Worm (Caenorhabditis elegans) whole organism, young adult: Measurements from ENCODE around the gene pqn-25.
A peak's percentile ranks its signal among the peaks of the same experiment; 100 is the strongest.

Experiments used
- B0035.1 ChIP-seq: sonication (generic microtip); optimal IDR thresholded peaks from 2 replicates; lab custom pipeline; 2016; ENCODE audit warnings: missing genetic modification characterization, mild to moderate bottlenecking, missing compliant biosample characterization, missing genotype, missing genetic modification reagents
- C06A6.2 ChIP-seq: fragments of 200-800 bp; sonication (Bioruptor generic); conservative IDR thresholded peaks from 2 replicates; pipeline ENCODE4 v1.3.6; 2022; ENCODE audit warnings: missing genetic modification characterization, missing compliant biosample characterization
- F10E7.11 ChIP-seq: sonication (generic microtip); optimal IDR thresholded peaks from 2 replicates; lab custom pipeline; 2017; ENCODE audit warnings: mild to moderate bottlenecking, missing genetic modification characterization, moderate library complexity, missing compliant biosample characterization
- F22D6.2 ChIP-seq: sonication (generic microtip); optimal IDR thresholded peaks from 2 replicates; lab custom pipeline; 2016; ENCODE audit warnings: mild to moderate bottlenecking, missing genetic modification characterization, missing compliant biosample characterization
- F33H1.4 ChIP-seq: fragments of 200-800 bp; sonication (Bioruptor generic); IDR thresholded peaks from 2 replicates; pipeline ENCODE4 v1.3.6; 2022; ENCODE audit warnings: missing genetic modification reagents, missing genetic modification characterization, missing compliant biosample characterization
- F49E8.2 ChIP-seq: sonication (generic microtip); optimal IDR thresholded peaks from 3 replicates; lab custom pipeline; 2017; ENCODE audit warnings: missing genetic modification characterization, mild to moderate bottlenecking, missing compliant biosample characterization, antibody characterized with exemption, moderate library complexity; ENCODE audit not compliant: insufficient read depth
- F57C9.4 ChIP-seq: sonication (generic microtip); optimal IDR thresholded peaks from 2 replicates; lab custom pipeline; 2017; ENCODE audit warnings: mild to moderate bottlenecking, missing genetic modification characterization, missing compliant biosample characterization
- T26A5.8 ChIP-seq: sonication (generic microtip); optimal IDR thresholded peaks from 2 replicates; lab custom pipeline; 2016; ENCODE audit warnings: missing genetic modification characterization, missing compliant biosample characterization
- Y53G8AR.9 ChIP-seq: fragments of 200-800 bp; sonication (Bioruptor generic); conservative IDR thresholded peaks from 2 replicates; pipeline ENCODE4 v1.3.6; 2022; ENCODE audit warnings: missing genetic modification reagents, missing genetic modification characterization, missing compliant biosample characterization
- Y67H2A.10 ChIP-seq: fragments of 200-800 bp; sonication (Bioruptor generic); conservative IDR thresholded peaks from 2 replicates; pipeline ENCODE4 v1.3.6; 2022; ENCODE audit warnings: missing genetic modification reagents, missing genetic modification characterization, missing compliant biosample characterization
- ZK185.1 ChIP-seq: sonication (generic microtip); optimal IDR thresholded peaks from 2 replicates; lab custom pipeline; 2016; ENCODE audit warnings: mild to moderate bottlenecking, missing genetic modification characterization, missing compliant biosample characterization; ENCODE audit not compliant: poor library complexity, severe bottlenecking
- aptf-3 ChIP-seq: fragments of 200-800 bp; sonication (Bioruptor generic); IDR thresholded peaks from 2 replicates; pipeline ENCODE4 v1.3.6; 2022; ENCODE audit warnings: missing genetic modification characterization, missing compliant biosample characterization
- atf-7 ChIP-seq: sonication (generic microtip); optimal IDR thresholded peaks from 2 replicates; lab custom pipeline; 2017; ENCODE audit warnings: mild to moderate bottlenecking, missing genetic modification characterization, missing compliant biosample characterization
- athp-1 ChIP-seq: sonication (generic microtip); optimal IDR thresholded peaks from 2 replicates; lab custom pipeline; 2017; ENCODE audit warnings: mild to moderate bottlenecking, missing genetic modification characterization, missing compliant biosample characterization
- attf-3 ChIP-seq: fragments of 200-800 bp; sonication (Bioruptor generic); conservative IDR thresholded peaks from 2 replicates; pipeline ENCODE4 v1.3.6; 2022; ENCODE audit warnings: missing genetic modification reagents, missing genetic modification characterization, missing compliant biosample characterization
- attf-5 ChIP-seq: fragments of 200-800 bp; sonication (Bioruptor generic); optimal IDR thresholded peaks from 2 replicates; lab custom pipeline; 2018; ENCODE audit warnings: mild to moderate bottlenecking, missing genetic modification characterization, missing compliant biosample characterization
- bed-1 ChIP-seq: fragments of 200-800 bp; sonication (Bioruptor generic); IDR thresholded peaks from 2 replicates; pipeline ENCODE4 v1.3.6; 2022; ENCODE audit warnings: missing genetic modification reagents, missing genetic modification characterization, missing compliant biosample characterization
- bed-2 ChIP-seq: fragments of 200-800 bp; sonication (Bioruptor generic); IDR thresholded peaks from 2 replicates; pipeline ENCODE4 v1.3.6; 2022; ENCODE audit warnings: missing genetic modification reagents, missing genetic modification characterization, missing compliant biosample characterization
- ccch-3 ChIP-seq: fragments of 200-800 bp; sonication (Bioruptor generic); optimal IDR thresholded peaks from 2 replicates; lab custom pipeline; 2018; ENCODE audit warnings: mild to moderate bottlenecking, missing genetic modification characterization, missing compliant biosample characterization
- chd-7 ChIP-seq: sonication (generic microtip); optimal IDR thresholded peaks from 2 replicates; lab custom pipeline; 2016; ENCODE audit warnings: mild to moderate bottlenecking, missing genetic modification characterization, moderate library complexity, missing compliant biosample characterization
- efl-1 ChIP-seq: fragments of 150-350 bp; optimal IDR thresholded peaks from 2 replicates; lab custom pipeline; 2014; ENCODE audit warnings: missing biosample characterization, missing genetic modification reagents, missing genetic modification characterization
- egl-18 ChIP-seq: fragments of 200-800 bp; sonication (Bioruptor generic); IDR thresholded peaks from 2 replicates; pipeline ENCODE4 v1.3.6; 2022; ENCODE audit warnings: missing genetic modification reagents, missing genetic modification characterization, missing compliant biosample characterization
- ekl-4 ChIP-seq: fragments of 200-800 bp; sonication (Bioruptor generic); IDR thresholded peaks from 2 replicates; pipeline ENCODE4 v1.3.6; 2022; ENCODE audit warnings: missing genetic modification reagents, missing genetic modification characterization, missing compliant biosample characterization
- ets-4 ChIP-seq: fragments of 200-800 bp; sonication (Bioruptor generic); optimal IDR thresholded peaks from 2 replicates; lab custom pipeline; 2018; ENCODE audit warnings: mild to moderate bottlenecking, missing genetic modification characterization, missing compliant biosample characterization
- fkh-3 ChIP-seq: sonication (generic microtip); optimal IDR thresholded peaks from 2 replicates; lab custom pipeline; 2016; ENCODE audit warnings: mild to moderate bottlenecking, missing genetic modification characterization, missing compliant biosample characterization
- gei-17 ChIP-seq: fragments of 200-800 bp; sonication (Bioruptor generic); optimal IDR thresholded peaks from 2 replicates; lab custom pipeline; 2018; ENCODE audit warnings: mild to moderate bottlenecking, missing genetic modification characterization, missing compliant biosample characterization
- let-607 ChIP-seq, 2 experiments: fragments of 200-800 bp in 1 of 2; sonication (Bioruptor generic) in 1 of 2; sonication (generic microtip) in 1 of 2; optimal IDR thresholded peaks; 2 replicates each; lab custom pipeline; 2016 to 2018; ENCODE audit warnings: mild to moderate bottlenecking in 2 of 2, missing compliant biosample characterization in 2 of 2, missing genetic modification characterization in 2 of 2, moderate library complexity in 2 of 2, missing genotype in 1 of 2
- lin-40 ChIP-seq: sonication (generic microtip); optimal IDR thresholded peaks from 2 replicates; lab custom pipeline; 2016; ENCODE audit warnings: missing genetic modification characterization, mild to moderate bottlenecking, missing compliant biosample characterization, missing genotype, missing genetic modification reagents
- lin-54 ChIP-seq: fragments of 200-800 bp; sonication (Bioruptor generic); optimal IDR thresholded peaks from 2 replicates; lab custom pipeline; 2018; ENCODE audit warnings: mild to moderate bottlenecking, missing genetic modification characterization, missing compliant biosample characterization
- lsl-1 ChIP-seq: fragments of 200-800 bp; sonication (Bioruptor generic); optimal IDR thresholded peaks from 2 replicates; lab custom pipeline; 2018; ENCODE audit warnings: mild to moderate bottlenecking, missing genetic modification characterization, moderate library complexity, missing compliant biosample characterization
- madf-10 ChIP-seq: sonication (generic microtip); optimal IDR thresholded peaks from 2 replicates; lab custom pipeline; 2016; ENCODE audit warnings: mild to moderate bottlenecking, missing genetic modification characterization, missing compliant biosample characterization
- madf-6 ChIP-seq: fragments of 200-800 bp; sonication (Bioruptor generic); IDR thresholded peaks from 2 replicates; pipeline ENCODE4 v1.3.6; 2022; ENCODE audit warnings: missing genetic modification reagents, missing genetic modification characterization, missing compliant biosample characterization
- madf-8 ChIP-seq: fragments of 200-800 bp; sonication (Bioruptor generic); conservative IDR thresholded peaks from 2 replicates; pipeline ENCODE4 v1.3.6; 2022; ENCODE audit warnings: missing genetic modification reagents, missing genetic modification characterization, missing compliant biosample characterization
- mel-28 ChIP-seq: sonication (generic microtip); optimal IDR thresholded peaks from 2 replicates; lab custom pipeline; 2016; ENCODE audit warnings: borderline replicate concordance, mild to moderate bottlenecking, missing genetic modification characterization, missing compliant biosample characterization
- nfya-1 ChIP-seq: sonication (generic microtip); optimal IDR thresholded peaks from 2 replicates; lab custom pipeline; 2017; ENCODE audit warnings: antibody characterized with exemption, missing compliant biosample characterization, missing genetic modification characterization, borderline replicate concordance; ENCODE audit not compliant: insufficient read depth
- nfya-2 ChIP-seq: fragments of 200-800 bp; sonication (Bioruptor generic); IDR thresholded peaks from 2 replicates; pipeline ENCODE4 v1.3.6; 2022; ENCODE audit warnings: missing genetic modification reagents, missing genetic modification characterization, missing compliant biosample characterization
- nhr-80 ChIP-seq: sonication (generic microtip); optimal IDR thresholded peaks from 2 replicates; lab custom pipeline; 2016; ENCODE audit warnings: missing genetic modification characterization, missing compliant biosample characterization
- pbrm-1 ChIP-seq: fragments of 200-800 bp; sonication (Bioruptor generic); IDR thresholded peaks from 2 replicates; pipeline ENCODE4 v1.3.6; 2022; ENCODE audit warnings: missing genetic modification reagents, missing genetic modification characterization, missing compliant biosample characterization
- repo-1 ChIP-seq: sonication (generic microtip); optimal IDR thresholded peaks from 2 replicates; lab custom pipeline; 2017; ENCODE audit warnings: mild to moderate bottlenecking, missing genetic modification characterization, missing compliant biosample characterization
- sea-2 ChIP-seq: fragments of 200-800 bp; sonication (Bioruptor generic); IDR thresholded peaks from 2 replicates; pipeline ENCODE4 v1.3.6; 2022; ENCODE audit warnings: missing genetic modification characterization, missing compliant biosample characterization
- snpc-1.3 ChIP-seq: sonication (generic microtip); optimal IDR thresholded peaks from 2 replicates; lab custom pipeline; 2017; ENCODE audit warnings: missing genetic modification characterization, mild to moderate bottlenecking, missing compliant biosample characterization, antibody characterized with exemption, moderate library complexity, missing genotype, missing genetic modification reagents; ENCODE audit not compliant: insufficient read depth
- somi-1 ChIP-seq: fragments of 200-800 bp; sonication (Bioruptor generic); optimal IDR thresholded peaks from 2 replicates; lab custom pipeline; 2018; ENCODE audit warnings: mild to moderate bottlenecking, missing genetic modification characterization, missing compliant biosample characterization
- tbx-9 ChIP-seq: sonication (generic microtip); optimal IDR thresholded peaks from 2 replicates; lab custom pipeline; 2016; ENCODE audit warnings: borderline replicate concordance, missing genetic modification characterization, inconsistent platforms, missing compliant biosample characterization
- xnd-1 ChIP-seq: sonication (generic microtip); optimal IDR thresholded peaks from 2 replicates; lab custom pipeline; 2016; ENCODE audit warnings: missing genotype, missing genetic modification reagents, missing genetic modification characterization, missing compliant biosample characterization
- zfh-2 ChIP-seq: fragments of 200-800 bp; sonication (Bioruptor generic); conservative IDR thresholded peaks from 2 replicates; pipeline ENCODE4 v1.3.6; 2022; ENCODE audit warnings: missing genetic modification reagents, missing genetic modification characterization, missing compliant biosample characterization
- zim-3 ChIP-seq: sonication (generic microtip); optimal IDR thresholded peaks from 2 replicates; lab custom pipeline; 2017; ENCODE audit warnings: mild to moderate bottlenecking, missing genetic modification characterization, moderate library complexity, missing compliant biosample characterization
- ztf-25 ChIP-seq: fragments of 200-800 bp; sonication (Bioruptor generic); IDR thresholded peaks from 2 replicates; pipeline ENCODE4 v1.3.6; 2022; ENCODE audit warnings: missing genetic modification reagents, missing genetic modification characterization, missing compliant biosample characterization
- ztf-28 ChIP-seq: fragments of 200-800 bp; sonication (Bioruptor generic); IDR thresholded peaks from 2 replicates; pipeline ENCODE4 v1.3.6; 2022; ENCODE audit warnings: missing genetic modification reagents, missing genetic modification characterization, missing compliant biosample characterization
- ztf-3 ChIP-seq: fragments of 200-800 bp; sonication (Bioruptor generic); optimal IDR thresholded peaks from 2 replicates; lab custom pipeline; 2018; ENCODE audit warnings: mild to moderate bottlenecking, missing genetic modification characterization, missing compliant biosample characterization

Gene pqn-25

ce11 chrIII:5543050-5543449, 30.6 kb upstream of the pqn-25 start, which contains the start of gene D1044.6 (continued):
- TF ChIP-seq madf-10 (tag; lab: Kevin White, UChicago): no peak
- peak; percentile 79 for TF ChIP-seq lsl-1 (GFP tag; lab: Kevin White, UChicago)
- TF ChIP-seq F22D6.2 (tag; lab: Kevin White, UChicago): no peak
- peak; percentile 2 for TF ChIP-seq snpc-1.3 (tag; lab: Kevin White, UChicago)
- no peak for TF ChIP-seq ets-4 (GFP tag; lab: Kevin White, UChicago)
- TF ChIP-seq F10E7.11: no peak
- TF ChIP-seq Y67H2A.10: no peak
- TF ChIP-seq ztf-28 (GFP tag; lab: Robert Waterston, UW): no peak
- no peak for TF ChIP-seq bed-1
- peak; percentile 81 for TF ChIP-seq F33H1.4 (GFP tag; lab: Robert Waterston, UW)
- TF ChIP-seq gei-17 (GFP tag; lab: Kevin White, UChicago): no peak
- no peak for TF ChIP-seq aptf-3 (GFP tag; lab: Robert Waterston, UW)
- no peak for TF ChIP-seq tbx-9
- TF ChIP-seq ccch-3 (GFP tag; lab: Kevin White, UChicago): no peak
- no peak for TF ChIP-seq atf-7 (tag; lab: Kevin White, UChicago)
- peak; percentile 78 for TF ChIP-seq madf-6
- no peak for TF ChIP-seq nfya-1 (tag; lab: Kevin White, UChicago)
- no peak for TF ChIP-seq F49E8.2
- peak; percentile 71 for TF ChIP-seq xnd-1 (tag; lab: Kevin White, UChicago)
- TF ChIP-seq zim-3 (tag; lab: Kevin White, UChicago): no peak
- TF ChIP-seq bed-2 (GFP tag; lab: Robert Waterston, UW): no peak
- peak; percentile 8 for TF ChIP-seq nhr-80 (tag; lab: Kevin White, UChicago)
- no peak for TF ChIP-seq somi-1 (GFP tag; lab: Kevin White, UChicago)
- TF ChIP-seq egl-18: no peak
- TF ChIP-seq lin-40 (tag; lab: Kevin White, UChicago): no peak
- TF ChIP-seq B0035.1 (tag; lab: Kevin White, UChicago): no peak
- TF ChIP-seq chd-7 (tag; lab: Kevin White, UChicago): no peak
- no peak for TF ChIP-seq attf-3
- TF ChIP-seq F57C9.4: no peak
- TF ChIP-seq ztf-3 (GFP tag; lab: Kevin White, UChicago): no peak
- TF ChIP-seq let-607 (tag; optimal IDR thresholded peaks at IDR 0.05; lab: Kevin White, UChicago): no peak
- TF ChIP-seq T26A5.8 (tag; lab: Kevin White, UChicago): no peak
- TF ChIP-seq sea-2: no peak
- TF ChIP-seq C06A6.2 (GFP tag; lab: Robert Waterston, UW): no peak
- no peak for TF ChIP-seq nfya-2 (GFP tag; lab: Robert Waterston, UW)
- no peak for TF ChIP-seq athp-1 (tag; lab: Kevin White, UChicago)

ce11 chrIII:5541777-5542176, 29.4 kb upstream of the pqn-25 start:
- TF ChIP-seq ekl-4: no peak
- no peak for TF ChIP-seq ztf-25 (GFP tag; lab: Robert Waterston, UW)
- 0 out of 2 replicates have a peak, but pooled peaks have one; percentile 10 for TF ChIP-seq madf-8 (GFP tag; lab: Robert Waterston, UW)
- no peak for TF ChIP-seq fkh-3 (tag; lab: Kevin White, UChicago)
- peak; percentile 79 for TF ChIP-seq madf-6
- no peak for TF ChIP-seq ZK185.1 (tag; lab: Kevin White, UChicago)
- TF ChIP-seq F10E7.11: no peak
- TF ChIP-seq chd-7 (tag; lab: Kevin White, UChicago): no peak
- no peak for TF ChIP-seq pbrm-1
- no peak for TF ChIP-seq tbx-9
- no peak for TF ChIP-seq somi-1 (GFP tag; lab: Kevin White, UChicago)
- no peak for TF ChIP-seq attf-5 (GFP tag; lab: Kevin White, UChicago)
- TF ChIP-seq F33H1.4 (GFP tag; lab: Robert Waterston, UW): 0 out of 2 replicates have a peak, but pooled peaks have one; percentile 38
- TF ChIP-seq repo-1 (tag; lab: Kevin White, UChicago): no peak
- TF ChIP-seq ets-4 (GFP tag; lab: Kevin White, UChicago): no peak
- TF ChIP-seq efl-1: peak; percentile 80
- TF ChIP-seq lin-54 (GFP tag; lab: Kevin White, UChicago): no peak
- no peak for TF ChIP-seq zfh-2
- TF ChIP-seq Y53G8AR.9 (GFP tag; lab: Robert Waterston, UW): no peak
- no peak for TF ChIP-seq mel-28
